Worm (Caenorhabditis elegans) whole organism, late embryonic: ENCODE measurements around the gene srh-99.

Source experiments
- lin-11 ChIP-seq: fragments of 200-800 bp; sonication (Bioruptor generic); optimal IDR thresholded peaks from 2 replicates; lab custom pipeline; 2018; ENCODE audit warnings: mild to moderate bottlenecking, missing genetic modification characterization, missing compliant biosample characterization
- pha-4 ChIP-seq: fragments of 150-350 bp; optimal IDR thresholded peaks from 2 replicates; lab custom pipeline; 2018; ENCODE audit warnings: missing biosample characterization, missing genetic modification reagents, missing genetic modification characterization

DNA sequence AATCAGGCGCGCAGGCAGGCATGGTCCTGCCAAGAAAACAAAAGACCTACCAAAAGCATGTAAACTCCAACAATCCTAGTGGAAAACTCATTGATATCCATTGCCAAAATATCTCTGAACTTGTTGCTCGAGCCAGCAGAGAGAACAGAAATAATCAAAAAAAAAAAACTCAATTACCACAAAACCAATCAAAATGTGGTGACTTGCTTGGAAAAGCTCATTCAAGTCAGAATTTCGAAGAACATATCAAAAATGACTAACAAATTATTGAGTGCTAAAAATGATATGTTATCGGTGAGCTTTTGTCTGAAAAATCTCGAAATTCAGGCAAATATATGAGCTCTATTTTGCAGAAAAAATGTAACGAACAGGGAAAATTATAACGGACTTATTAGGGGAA, 15.1 kb downstream of the srh-99 start, which contains the start of gene srx-105:
- TF ChIP-seq lin-11 (tag; lab: Kevin White, UChicago) (no peak), pha-4 (no peak)
